Fruit fly (Drosophila melanogaster): ENCODE measurements around the gene Gale.

dm6 chr3L:626498-627369 is 21.6 kb upstream of the Gale start:
- TF ChIP-seq psq (optimal IDR thresholded peaks at IDR 0.05) (no peak), Myc (optimal IDR thresholded peaks at IDR 0.05) (no peak), insv (optimal IDR thresholded peaks at IDR 0.05) (no peak), h (optimal IDR thresholded peaks at IDR 0.05) (no peak), Sin3A (optimal IDR thresholded peaks at IDR 0.05) (no peak)

All from Kc167 (cell line).